Worm (Caenorhabditis elegans): ENCODE results near the gene F14F7.4.

DNA sequence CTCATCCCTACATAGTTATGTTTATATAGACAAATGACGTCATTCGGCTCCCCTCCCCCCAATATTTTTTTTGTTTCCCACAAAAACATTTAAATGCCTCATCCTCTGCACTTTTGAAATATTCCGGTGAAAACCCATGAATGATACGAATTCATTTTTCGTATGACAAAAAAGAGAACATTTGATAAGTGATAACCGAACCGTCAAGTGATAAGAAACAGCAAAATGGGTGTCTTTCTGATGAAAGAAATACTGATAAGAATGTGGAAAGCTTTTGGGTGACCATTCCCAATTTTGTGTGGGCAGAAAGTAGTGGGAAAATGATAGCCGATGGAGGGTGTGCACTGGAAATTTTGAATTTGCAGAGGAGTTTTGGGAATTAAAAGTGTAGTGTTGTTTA, 29.8 kb upstream of the F14F7.4 start:
- TF ChIP-seq blmp-1 (tag; optimal IDR thresholded peaks at IDR 0.05) (no peak), nhr-28 (tag; optimal IDR thresholded peaks at IDR 0.05) (no peak), lin-13 (tag; optimal IDR thresholded peaks at IDR 0.05) (no peak), elt-3 (tag; optimal IDR thresholded peaks at IDR 0.05) (no peak), mab-5 (tag; optimal IDR thresholded peaks at IDR 0.05) (no peak), unc-39 (tag; optimal IDR thresholded peaks at IDR 0.05) (no peak), unc-62 (GFP tag; optimal IDR thresholded peaks at IDR 0.05) (no peak), ztf-11 (tag; optimal IDR thresholded peaks at IDR 0.05) (no peak), bed-3 (GFP tag; optimal IDR thresholded peaks at IDR 0.05) (no peak), nhr-76 (tag; optimal IDR thresholded peaks at IDR 0.05) (no peak), snpc-4 (tag; optimal IDR thresholded peaks at IDR 0.05) (no peak), ceh-39 (tag; optimal IDR thresholded peaks at IDR 0.05) (no peak), zip-8 (tag; optimal IDR thresholded peaks at IDR 0.05) (no peak)

Data from whole organism, mixed stage, embryonic.